Worm (Caenorhabditis elegans): ENCODE measurements around the gene fil-2.

- no peak for TF ChIP-seq lsy-2 (tag; optimal IDR thresholded peaks at IDR 0.05)
- TF ChIP-seq hlh-1 (tag; optimal IDR thresholded peaks at IDR 0.05): no peak
Observed at ce11 chrV:6277178-6277834, 1.5 kb upstream of the fil-2 start.
